Fruit fly (Drosophila melanogaster) whole organism, pupa: ENCODE measurements around the gene Slu7.
A peak's percentile ranks its signal among the peaks of the same experiment; 100 is the strongest.

ENCODE experiments used
- CG10348 ChIP-seq: fragments of 200-800 bp; sonication (Bioruptor generic); IDR thresholded peaks from 2 replicates; pipeline ENCODE4 v1.3.6; 2022; ENCODE audit warnings: missing biosample characterization, missing genetic modification characterization
- CG13204 ChIP-seq: fragments of 200-800 bp; sonication (Bioruptor generic); optimal IDR thresholded peaks from 2 replicates; lab custom pipeline; 2018; ENCODE audit warnings: missing biosample characterization, mild to moderate bottlenecking, missing genetic modification characterization, moderate library complexity
- CG14655 ChIP-seq: fragments of 200-800 bp; sonication (Bioruptor generic); optimal IDR thresholded peaks from 3 replicates; lab custom pipeline; 2017; ENCODE audit warnings: mild to moderate bottlenecking, missing biosample characterization, missing genetic modification reagents, missing genetic modification characterization
- CG15710 ChIP-seq: fragments of 200-800 bp; sonication (Bioruptor generic); optimal IDR thresholded peaks from 2 replicates; lab custom pipeline; 2018; ENCODE audit warnings: missing biosample characterization, mild to moderate bottlenecking, missing genetic modification characterization, moderate library complexity
- CG17806 ChIP-seq: fragments of 200-800 bp; sonication (Bioruptor generic); optimal IDR thresholded peaks from 2 replicates; lab custom pipeline; 2018; ENCODE audit warnings: missing biosample characterization, mild to moderate bottlenecking, missing genetic modification characterization, moderate library complexity
- CG32121 ChIP-seq: fragments of 200-800 bp; sonication (Bioruptor generic); IDR thresholded peaks from 2 replicates; pipeline ENCODE4 v1.3.6; 2022; ENCODE audit warnings: missing biosample characterization, missing genetic modification characterization
- CG34367 ChIP-seq: fragments of 200-800 bp; sonication (Bioruptor generic); optimal IDR thresholded peaks from 2 replicates; lab custom pipeline; 2018; ENCODE audit warnings: missing biosample characterization, mild to moderate bottlenecking, missing genetic modification characterization
- CG4496 ChIP-seq: fragments of 200-800 bp; sonication (Bioruptor generic); IDR thresholded peaks from 3 replicates; pipeline ENCODE4 v1.3.6; 2022; ENCODE audit warnings: missing biosample characterization, missing genetic modification characterization
- CG8159 ChIP-seq: fragments of 200-800 bp; sonication (Bioruptor generic); optimal IDR thresholded peaks from 3 replicates; lab custom pipeline; 2018; ENCODE audit warnings: missing biosample characterization, mild to moderate bottlenecking, missing genetic modification characterization, moderate library complexity
- CG8301 ChIP-seq: fragments of 200-800 bp; sonication (Bioruptor generic); optimal IDR thresholded peaks from 2 replicates; lab custom pipeline; 2018; ENCODE audit warnings: missing biosample characterization, mild to moderate bottlenecking, missing genetic modification characterization
- CG9948 ChIP-seq: fragments of 200-800 bp; sonication (Bioruptor generic); optimal IDR thresholded peaks from 2 replicates; lab custom pipeline; 2018; ENCODE audit warnings: missing biosample characterization, mild to moderate bottlenecking, missing genetic modification characterization, moderate library complexity
- D1 ChIP-seq: fragments of 200-800 bp; sonication (Bioruptor generic); optimal IDR thresholded peaks from 2 replicates; lab custom pipeline; 2018; ENCODE audit warnings: missing biosample characterization, mild to moderate bottlenecking, missing genetic modification characterization, moderate library complexity
- EcR ChIP-seq: fragments of 200-800 bp; sonication (Bioruptor generic); optimal IDR thresholded peaks from 3 replicates; lab custom pipeline; 2019; ENCODE audit warnings: missing biosample characterization, missing genetic modification characterization, mild to moderate bottlenecking, moderate library complexity, missing genetic modification reagents
- Ets98B ChIP-seq: fragments of 200-800 bp; sonication (Bioruptor generic); IDR thresholded peaks from 2 replicates; pipeline ENCODE4 v1.3.6; 2022; ENCODE audit warnings: missing biosample characterization, missing genetic modification characterization
- Pif1A ChIP-seq: fragments of 200-800 bp; sonication (Bioruptor generic); optimal IDR thresholded peaks from 3 replicates; lab custom pipeline; 2016; ENCODE audit warnings: missing biosample characterization, missing genetic modification characterization
- Pif1B ChIP-seq: fragments of 200-800 bp; sonication (Bioruptor generic); optimal IDR thresholded peaks from 3 replicates; lab custom pipeline; 2016; ENCODE audit warnings: missing biosample characterization, missing genetic modification characterization
- Snoo ChIP-seq: fragments of 200-800 bp; sonication (Bioruptor generic); optimal IDR thresholded peaks from 3 replicates; lab custom pipeline; 2017; ENCODE audit warnings: missing biosample characterization, mild to moderate bottlenecking, missing genetic modification characterization, inconsistent platforms
- gl ChIP-seq: fragments of 200-800 bp; sonication (Bioruptor generic); optimal IDR thresholded peaks from 2 replicates; lab custom pipeline; 2018; ENCODE audit warnings: missing biosample characterization, mild to moderate bottlenecking, missing genetic modification characterization
- rn ChIP-seq: fragments of 200-800 bp; sonication (Bioruptor generic); IDR thresholded peaks from 2 replicates; pipeline ENCODE4 v1.3.6; 2022; ENCODE audit warnings: missing biosample characterization, missing genetic modification characterization

Gene Slu7

dm6 chr3R:29000001-29000400 lies 38.9 kb downstream of the Slu7 start:
- TF ChIP-seq CG34367 (tag; lab: Kevin White, UChicago) (no peak), CG4496 (GFP tag; lab: Robert Waterston, UW) (no peak; the same call in 2 of the 3 replicates), CG10348 (GFP tag; lab: Robert Waterston, UW) (no peak), EcR (GFP tag; lab: Kevin White, UChicago) (no peak)

- TF ChIP-seq CG9948 (tag; lab: Kevin White, UChicago) (peak; percentile 26), CG14655 (GFP tag; lab: Kevin White, UChicago) (peak; percentile 30), Snoo (tag; lab: Kevin White, UChicago) (peak; percentile 46), CG4496 (GFP tag; lab: Robert Waterston, UW) (no peak), D1 (tag; lab: Kevin White, UChicago) (no peak), CG15710 (tag; lab: Kevin White, UChicago) (peak; percentile 54), CG8159 (tag; lab: Kevin White, UChicago) (peak; percentile 66)
Observed at dm6 chr3R:28998999-28999398, 39.9 kb downstream of the Slu7 start.

DNA sequence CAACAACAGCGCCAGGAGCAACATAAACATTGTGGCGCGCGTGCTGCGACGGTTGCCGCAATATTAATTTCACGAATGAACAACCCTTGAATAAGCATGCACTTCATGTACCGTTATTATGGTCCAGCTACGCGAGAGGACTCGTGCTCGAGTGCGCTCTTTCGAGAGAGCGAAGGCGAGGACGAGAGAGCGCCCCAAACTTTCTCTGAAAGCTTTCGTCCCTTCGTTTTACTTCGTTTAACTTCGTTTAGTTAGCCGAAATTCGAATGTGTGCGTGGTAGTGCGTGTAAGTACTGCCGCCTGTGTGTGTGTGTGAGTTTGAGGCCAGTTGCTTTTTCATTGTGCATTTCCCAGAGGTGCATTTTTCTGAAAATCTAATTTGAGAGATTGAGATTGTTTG lies 48.2 kb downstream of the Slu7 start:
- TF ChIP-seq CG8301 (tag; lab: Kevin White, UChicago), result no peak
- TF ChIP-seq D1 (tag; lab: Kevin White, UChicago), result no peak
- no peak for TF ChIP-seq CG13204 (GFP tag; lab: Kevin White, UChicago)
- no peak for TF ChIP-seq gl (tag; lab: Kevin White, UChicago)
- TF ChIP-seq CG10348 (GFP tag; lab: Robert Waterston, UW), result no peak
- no peak for TF ChIP-seq CG8159 (tag; lab: Kevin White, UChicago)
- TF ChIP-seq Snoo (tag; lab: Kevin White, UChicago), result no peak
- TF ChIP-seq CG14655 (GFP tag; lab: Kevin White, UChicago), result no peak

DNA sequence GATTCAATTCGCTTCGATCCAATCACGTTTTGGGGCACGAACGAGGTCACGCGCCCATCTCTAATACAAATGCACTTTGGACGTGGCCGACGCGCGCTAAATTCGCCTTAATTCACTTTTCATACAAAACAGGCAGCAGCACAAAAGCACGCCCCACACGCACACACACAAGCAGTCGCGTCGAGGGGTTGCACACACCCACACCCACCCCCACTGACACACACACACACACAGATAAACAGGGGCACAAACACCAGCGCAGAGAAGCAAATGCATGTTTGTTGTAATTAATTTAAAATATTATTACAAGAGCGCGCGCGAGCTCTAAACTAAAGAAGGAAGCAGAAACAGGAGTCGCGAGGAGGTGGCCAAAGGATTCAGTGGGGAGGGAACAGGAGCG lies 49.5 kb downstream of the Slu7 start:
- TF ChIP-seq CG9948 (tag; lab: Kevin White, UChicago), result no peak
- no peak for TF ChIP-seq CG14655 (GFP tag; lab: Kevin White, UChicago)
- TF ChIP-seq Pif1A (GFP tag; lab: Kevin White, UChicago), result no peak
- TF ChIP-seq CG10348 (GFP tag; lab: Robert Waterston, UW), result no peak
- TF ChIP-seq D1 (tag; lab: Kevin White, UChicago), result no peak
- TF ChIP-seq Pif1B, result no peak
- no peak for TF ChIP-seq CG34367 (tag; lab: Kevin White, UChicago)
- no peak for TF ChIP-seq CG13204 (GFP tag; lab: Kevin White, UChicago)
- TF ChIP-seq CG32121 (GFP tag; lab: Robert Waterston, UW), result no peak
- no peak for TF ChIP-seq CG4496 (GFP tag; lab: Robert Waterston, UW)
- no peak for TF ChIP-seq EcR (GFP tag; lab: Kevin White, UChicago)
- TF ChIP-seq rn (GFP tag; lab: Robert Waterston, UW), result no peak

dm6 chr3R:28987596-28988378 lies 51.1 kb downstream of the Slu7 start:
- TF ChIP-seq Pif1A (GFP tag; lab: Kevin White, UChicago) (peak; percentile 12), CG14655 (GFP tag; lab: Kevin White, UChicago) (peak; percentile 56), CG9948 (tag; lab: Kevin White, UChicago) (peak; percentile 23), CG15710 (tag; lab: Kevin White, UChicago) (peak; percentile 47), Ets98B (GFP tag; lab: Robert Waterston, UW) (no peak), CG8301 (tag; lab: Kevin White, UChicago) (peak; percentile 33), Pif1B (no peak), CG8159 (tag; lab: Kevin White, UChicago) (peak; percentile 67), CG10348 (GFP tag; lab: Robert Waterston, UW) (no peak), CG17806 (tag; lab: Kevin White, UChicago) (peak; percentile 12), CG34367 (tag; lab: Kevin White, UChicago) (peak; percentile 1)
